Worm (Caenorhabditis elegans): ENCODE data around the gene hacl-1.

DNA sequence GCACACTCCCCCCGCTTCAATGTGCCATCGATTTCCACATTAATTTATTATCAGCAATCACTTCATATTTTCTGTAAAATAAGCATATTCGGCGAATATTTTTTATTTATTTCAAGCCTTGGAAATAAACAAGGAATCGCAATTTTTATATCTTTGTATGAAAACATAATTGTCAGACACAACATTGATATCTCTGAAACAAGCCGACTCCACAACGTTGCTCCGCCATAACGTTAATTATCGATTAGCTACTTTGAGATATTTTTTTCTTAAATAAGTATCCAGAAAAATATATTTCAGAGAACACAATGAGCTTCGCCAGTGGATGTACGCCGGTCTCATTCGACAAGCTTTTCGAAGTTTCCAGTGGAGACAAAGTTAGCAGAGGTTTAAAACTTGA is 48.9 kb downstream of the hacl-1 start, which contains the start of gene adbp-1:
- TF ChIP-seq elt-2 (tag; optimal IDR thresholded peaks at IDR 0.05) (no peak), lir-3 (tag; optimal IDR thresholded peaks at IDR 0.05; ENCODE audit: poor library complexity) (no peak), zag-1 (tag; optimal IDR thresholded peaks at IDR 0.05) (no peak), fkh-10 (GFP tag; optimal IDR thresholded peaks at IDR 0.05) (no peak), unc-86 (tag; optimal IDR thresholded peaks at IDR 0.05) (no peak), unc-62 (GFP tag; optimal IDR thresholded peaks at IDR 0.05) (no peak), ztf-11 (tag; optimal IDR thresholded peaks at IDR 0.05) (no peak), ama-1 (optimal IDR thresholded peaks at IDR 0.05) (no peak), nhr-28 (tag; optimal IDR thresholded peaks at IDR 0.05) (no peak), nhr-76 (tag; optimal IDR thresholded peaks at IDR 0.05) (no peak), nhr-84 (tag; optimal IDR thresholded peaks at IDR 0.05) (no peak), elt-3 (tag; optimal IDR thresholded peaks at IDR 0.05) (no peak), unc-130 (tag; optimal IDR thresholded peaks at IDR 0.05) (no peak)
